Worm (Caenorhabditis elegans) whole organism, L4/young adult: Measurements from ENCODE around the gene klp-3.
A peak's percentile ranks its signal among the peaks of the same experiment; 100 is the strongest.

Experiments
- W03F9.2 ChIP-seq: fragments of 150-350 bp; optimal IDR thresholded peaks from 2 replicates; lab custom pipeline; 2014; ENCODE audit warnings: missing biosample characterization, missing genetic modification characterization
- dao-5 ChIP-seq: sonication (generic microtip); optimal IDR thresholded peaks from 2 replicates; lab custom pipeline; 2016; ENCODE audit warnings: missing genotype, missing genetic modification characterization, moderate library complexity, missing compliant biosample characterization
- him-1 ChIP-seq: sonication (generic microtip); optimal IDR thresholded peaks from 2 replicates; lab custom pipeline; 2016; ENCODE audit warnings: missing genotype, missing genetic modification reagents, missing genetic modification characterization, missing compliant biosample characterization

klp-3 gene

DNA sequence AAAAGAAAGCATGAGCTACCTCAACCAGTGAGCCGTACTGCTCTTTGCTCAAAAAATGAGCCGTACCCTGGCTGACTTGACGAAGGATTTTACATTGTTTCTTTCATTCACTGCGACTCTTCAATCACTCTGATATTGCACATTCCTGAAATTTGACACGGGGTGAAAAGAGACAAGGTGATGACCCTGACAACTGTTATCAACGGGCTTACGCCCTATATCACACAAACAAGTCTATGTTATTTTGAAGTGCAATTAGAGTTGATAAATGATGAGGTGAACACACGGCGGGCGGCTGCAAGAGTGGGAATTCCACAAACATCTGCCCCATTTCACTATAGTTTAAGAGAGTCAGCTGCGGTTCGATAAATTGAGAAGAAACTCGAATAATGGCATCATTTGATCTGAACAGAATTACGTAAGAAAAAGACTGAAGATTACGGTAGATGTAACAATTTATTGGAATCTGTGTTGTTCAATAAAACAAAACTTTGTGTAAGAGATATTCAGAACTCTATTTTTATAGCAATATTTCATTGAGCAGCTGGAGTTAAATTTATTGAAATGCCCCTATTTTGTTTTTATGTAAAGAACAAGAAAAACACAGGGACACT, 5.4 kb upstream of the klp-3 start:
- TF ChIP-seq him-1 (tag; lab: Kevin White, UChicago) (no peak), W03F9.2 (tag; lab: Kevin White, UChicago) (no peak), dao-5 (no peak)

DNA sequence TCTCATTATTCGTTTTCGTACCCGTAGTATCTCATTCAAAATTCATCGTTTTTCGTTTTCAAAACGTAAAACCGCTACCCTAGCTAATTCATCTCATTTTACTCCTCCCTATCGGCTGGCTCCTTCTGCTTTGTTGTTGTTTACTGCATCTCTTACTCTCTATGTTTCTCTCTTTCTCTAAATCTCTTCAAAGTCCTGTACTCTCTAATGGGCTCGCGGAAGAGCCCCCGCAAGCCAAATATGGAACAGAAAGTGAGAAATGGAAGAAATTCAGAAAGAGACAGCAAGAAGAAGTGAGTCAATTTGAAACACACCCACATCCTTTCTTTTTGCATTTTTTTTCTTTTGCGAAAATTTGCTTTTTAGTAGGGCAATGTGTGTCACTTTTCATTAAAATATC, 3.5 kb upstream of the klp-3 start:
- no peak for TF ChIP-seq W03F9.2 (tag; lab: Kevin White, UChicago)
- TF ChIP-seq him-1 (tag; lab: Kevin White, UChicago), result no peak
- no peak for TF ChIP-seq dao-5

DNA sequence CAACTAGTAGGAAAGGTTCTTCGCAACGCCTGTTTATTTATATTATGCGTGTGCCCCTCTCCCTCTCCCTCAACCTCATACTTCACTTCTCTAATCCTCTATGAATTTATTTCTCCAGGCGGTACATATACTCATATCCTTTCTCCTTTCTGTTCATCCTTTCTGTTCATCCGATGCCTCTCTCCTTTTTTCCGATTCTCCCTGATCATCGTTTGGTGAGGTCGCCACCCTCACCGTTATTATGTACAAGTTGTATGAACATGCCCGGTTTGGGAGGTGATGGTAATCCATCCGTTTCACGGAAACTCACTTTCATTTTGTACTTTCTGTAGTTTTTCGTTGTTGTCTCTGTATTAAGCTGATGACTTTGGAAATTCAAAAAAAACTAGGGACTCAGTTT, 2.5 kb upstream of the klp-3 start:
- no peak for TF ChIP-seq W03F9.2 (tag; lab: Kevin White, UChicago)
- TF ChIP-seq dao-5, result no peak
- no peak for TF ChIP-seq him-1 (tag; lab: Kevin White, UChicago)

DNA sequence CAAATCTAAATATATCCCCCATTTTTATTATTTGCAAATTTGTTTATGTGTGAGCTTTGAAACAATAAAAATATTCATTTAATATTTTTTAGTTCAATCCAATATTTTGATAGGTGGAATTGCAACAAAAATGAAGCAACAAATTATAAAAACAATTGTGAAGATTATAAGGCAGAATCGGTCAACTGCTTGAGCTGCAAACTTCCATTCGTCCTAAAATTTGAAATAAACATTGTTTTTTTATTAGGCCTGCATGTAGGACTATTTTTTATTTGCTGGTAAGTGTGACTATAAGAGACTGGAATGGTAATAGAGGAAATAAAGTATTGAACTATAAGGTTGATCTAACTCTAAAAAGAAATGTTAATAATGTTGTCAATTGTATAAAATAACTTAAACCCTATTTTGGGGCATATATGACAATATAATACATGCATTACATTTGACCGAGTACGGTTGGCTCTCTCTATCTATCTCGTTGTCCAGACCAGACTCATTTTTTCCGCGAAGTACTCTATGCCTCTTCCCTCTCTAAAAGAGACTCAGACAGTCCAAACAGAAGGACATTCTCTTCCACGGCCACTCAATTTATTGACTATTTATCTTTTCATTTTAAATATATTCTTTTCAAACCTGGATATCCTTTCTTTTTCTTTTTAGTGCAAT, 3.6 kb downstream of the klp-3 start, which contains the start of gene T09A5.4:
TSS of gene T09A5.4 (plus strand) at position 616 of the 666 bp plus-strand sequence.
- no peak for TF ChIP-seq him-1 (tag; lab: Kevin White, UChicago)
- no peak for TF ChIP-seq W03F9.2 (tag; lab: Kevin White, UChicago)
- TF ChIP-seq dao-5, result no peak

DNA sequence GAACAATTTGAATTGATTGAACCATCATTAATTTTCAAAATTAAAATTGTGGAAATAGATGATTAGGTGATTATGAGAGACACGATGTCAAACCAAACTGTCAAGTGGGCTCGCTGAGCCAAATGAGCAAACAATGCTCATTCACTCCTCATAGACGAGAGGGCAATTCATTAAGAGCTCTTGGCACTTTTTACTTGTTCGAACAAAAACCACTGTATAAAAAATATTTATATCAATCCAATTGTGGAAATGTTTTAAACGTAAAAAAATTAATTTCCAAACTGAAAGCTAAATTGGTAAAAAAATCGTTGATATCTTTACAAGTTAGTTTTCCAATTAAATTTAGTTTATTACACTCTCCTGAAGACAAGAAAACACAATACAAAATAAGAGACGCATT, 7.5 kb downstream of the klp-3 start, which contains the start of gene acr-7:
TSS of gene acr-7 (minus strand) at position 101 of the 400 bp plus-strand sequence.
- no peak for TF ChIP-seq him-1 (tag; lab: Kevin White, UChicago)
- no peak for TF ChIP-seq dao-5
- no peak for TF ChIP-seq W03F9.2 (tag; lab: Kevin White, UChicago)

DNA sequence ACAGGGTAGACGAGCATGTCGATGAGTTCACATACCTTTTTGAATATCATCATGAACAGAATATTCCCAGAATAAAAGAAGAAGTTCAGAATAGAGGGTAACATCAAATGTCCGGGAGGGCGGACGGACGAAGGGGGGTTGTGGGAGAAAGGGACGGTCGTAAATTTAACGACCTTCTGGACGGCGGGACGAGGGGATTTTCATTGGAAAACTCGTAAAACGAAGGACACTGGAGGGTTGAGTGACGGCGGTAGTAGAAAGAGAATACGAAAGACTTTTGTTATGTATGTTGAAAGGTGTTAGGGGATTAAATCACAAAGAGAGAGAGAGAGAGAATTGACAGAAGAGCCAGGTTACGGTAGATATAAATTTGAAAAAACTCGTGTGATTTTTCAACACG, 8.4 kb downstream of the klp-3 start:
- TF ChIP-seq dao-5 (no peak), him-1 (tag; lab: Kevin White, UChicago) (no peak), W03F9.2 (tag; lab: Kevin White, UChicago) (no peak)

DNA sequence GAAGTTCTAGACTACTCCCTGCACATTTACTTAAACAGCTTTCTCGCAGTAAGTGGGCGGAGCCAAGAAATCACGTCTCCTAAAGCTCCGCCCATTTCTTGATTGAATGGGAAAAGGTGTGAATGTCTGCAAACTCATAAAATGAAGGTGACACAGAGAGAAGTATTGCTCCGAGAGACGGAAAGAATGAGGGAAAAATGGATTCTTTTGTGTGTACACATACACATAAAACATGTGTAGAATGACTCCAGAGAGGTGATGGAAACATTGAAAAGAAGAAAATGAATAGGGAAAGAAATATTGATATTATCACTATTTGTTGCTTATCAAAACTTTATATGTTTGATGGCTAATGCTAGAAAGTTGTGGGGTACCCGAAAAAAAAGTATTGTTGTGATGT, 9.3 kb downstream of the klp-3 start:
- TF ChIP-seq dao-5 (no peak), W03F9.2 (tag; lab: Kevin White, UChicago) (no peak), him-1 (tag; lab: Kevin White, UChicago) (no peak)

DNA sequence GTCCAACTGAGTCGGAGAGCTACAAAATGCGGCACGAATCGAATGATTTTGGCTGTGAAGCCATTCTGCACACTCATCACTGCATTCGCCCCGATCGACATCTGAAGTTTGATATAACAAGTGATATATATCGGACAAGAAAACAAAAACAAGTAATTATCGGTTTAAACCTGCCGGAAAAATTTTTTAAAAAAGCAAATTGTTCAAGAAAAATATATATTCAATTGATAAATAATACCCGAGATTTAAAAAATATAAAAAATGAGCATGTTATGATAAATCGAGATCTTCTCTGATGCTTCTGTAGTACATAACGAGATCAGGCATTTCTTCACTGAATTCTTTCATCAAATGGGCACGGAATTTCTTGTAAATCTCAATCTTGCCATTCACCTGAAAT, 11.5 kb downstream of the klp-3 start, which contains the start of gene T09A5.5:
TSS of gene T09A5.5 (minus strand) at position 101 of the 400 bp plus-strand sequence.
- TF ChIP-seq W03F9.2 (tag; lab: Kevin White, UChicago) (no peak), him-1 (tag; lab: Kevin White, UChicago) (no peak), dao-5 (no peak)

DNA sequence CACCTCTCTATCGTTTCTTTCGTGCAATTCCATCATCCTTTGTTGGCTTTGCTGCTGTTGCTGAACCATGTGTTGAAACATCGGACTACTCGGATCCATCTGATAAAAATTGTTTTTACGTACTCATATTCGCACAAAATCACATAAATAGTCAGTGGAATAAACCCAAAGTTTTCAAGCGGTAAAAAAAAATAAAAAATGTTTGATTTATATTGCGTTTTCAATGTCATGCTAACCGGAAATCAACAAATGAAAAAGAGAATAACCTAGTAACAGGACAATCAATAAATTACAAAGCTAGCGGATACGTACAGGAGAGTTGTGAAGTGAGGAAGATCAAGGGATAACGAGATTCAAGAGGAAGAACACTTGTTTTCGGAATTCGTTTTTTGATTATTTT, 12.8 kb downstream of the klp-3 start, which contains the start of gene mdt-10:
TSS of gene mdt-10 (minus strand) at position 101 of the 400 bp plus-strand sequence.
- TF ChIP-seq dao-5 (no peak), him-1 (tag; lab: Kevin White, UChicago) (no peak), W03F9.2 (tag; lab: Kevin White, UChicago) (no peak)

DNA sequence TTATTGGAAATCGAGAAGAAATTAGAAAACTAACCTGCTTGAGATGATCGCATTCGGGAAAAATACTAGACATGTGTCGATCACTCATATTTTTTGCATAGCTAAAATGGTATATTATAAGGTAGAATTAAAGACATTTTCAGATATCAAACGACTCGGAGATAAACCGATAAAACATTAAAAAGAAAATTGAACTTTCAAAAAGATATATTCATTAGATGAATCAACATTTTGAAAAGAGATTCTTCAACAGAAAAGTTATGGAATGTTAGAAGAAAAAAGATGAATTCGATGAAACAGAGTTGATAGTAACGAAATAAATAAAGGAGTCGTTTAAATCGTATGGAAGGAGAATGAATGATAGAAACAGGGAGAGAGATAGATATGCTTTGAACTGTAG, 13.5 kb downstream of the klp-3 start, which contains the start of gene mdmh-35:
TSS of gene mdmh-35 (minus strand) at position 101 of the 400 bp plus-strand sequence.
- TF ChIP-seq W03F9.2 (tag; lab: Kevin White, UChicago) (no peak), dao-5 (no peak), him-1 (tag; lab: Kevin White, UChicago) (no peak)

DNA sequence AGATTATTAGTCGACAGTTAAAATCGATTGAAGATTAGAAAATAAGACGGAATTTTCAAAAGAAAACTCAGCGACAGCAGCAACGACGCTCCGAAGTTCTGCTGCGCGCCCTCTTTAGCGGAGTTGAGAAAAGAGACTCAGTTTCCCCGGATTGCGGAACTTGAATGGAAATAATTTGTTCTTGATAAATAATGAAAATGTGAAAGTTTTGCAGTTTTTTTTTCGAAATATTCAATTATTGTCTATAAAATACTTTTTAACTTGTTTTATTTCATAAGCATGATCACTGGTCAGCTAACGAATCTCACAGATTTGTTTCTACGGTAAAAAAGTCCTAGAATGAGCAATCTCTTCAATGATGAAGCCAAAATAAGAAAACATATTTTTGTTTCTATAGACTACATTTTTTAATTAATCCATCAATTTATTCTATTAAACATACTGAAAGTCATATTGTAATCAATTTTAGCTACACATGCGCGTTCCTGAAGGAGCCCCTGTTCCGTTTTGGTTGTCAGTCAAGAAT, 15.4 kb downstream of the klp-3 start, which contains the start of the genes cec-3 and T09A5.15:
TSS of gene cec-3 (minus strand) at position 116 of the 526 bp plus-strand sequence.
TSS of gene T09A5.15 (plus strand) at position 476 of the 526 bp plus-strand sequence.
- TF ChIP-seq W03F9.2 (tag; lab: Kevin White, UChicago), result peak; percentile 4
- TF ChIP-seq dao-5, result no peak

DNA sequence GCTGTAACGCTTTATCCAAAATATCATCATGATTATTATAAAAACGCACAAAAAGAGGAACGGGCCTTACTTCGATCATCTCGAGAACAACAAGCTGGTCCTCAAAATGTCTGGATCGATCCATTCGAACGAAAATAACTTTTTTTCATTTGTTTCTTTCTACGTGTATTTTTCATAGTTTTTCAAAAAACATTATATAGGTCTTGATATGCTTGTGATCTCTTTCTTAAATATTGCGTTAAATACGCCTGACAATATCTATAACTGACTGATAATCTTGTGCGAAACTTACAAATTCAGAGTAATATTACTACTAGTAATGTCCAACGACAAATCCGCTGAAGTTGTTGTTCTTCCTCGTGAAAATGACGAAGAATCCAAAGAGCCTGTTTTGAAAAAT, 15.9 kb downstream of the klp-3 start, which contains the start of gene sds-22:
TSS of gene sds-22 (plus strand) at position 301 of the 400 bp plus-strand sequence.
- TF ChIP-seq him-1 (tag; lab: Kevin White, UChicago) (no peak), dao-5 (no peak), W03F9.2 (tag; lab: Kevin White, UChicago) (no peak)

DNA sequence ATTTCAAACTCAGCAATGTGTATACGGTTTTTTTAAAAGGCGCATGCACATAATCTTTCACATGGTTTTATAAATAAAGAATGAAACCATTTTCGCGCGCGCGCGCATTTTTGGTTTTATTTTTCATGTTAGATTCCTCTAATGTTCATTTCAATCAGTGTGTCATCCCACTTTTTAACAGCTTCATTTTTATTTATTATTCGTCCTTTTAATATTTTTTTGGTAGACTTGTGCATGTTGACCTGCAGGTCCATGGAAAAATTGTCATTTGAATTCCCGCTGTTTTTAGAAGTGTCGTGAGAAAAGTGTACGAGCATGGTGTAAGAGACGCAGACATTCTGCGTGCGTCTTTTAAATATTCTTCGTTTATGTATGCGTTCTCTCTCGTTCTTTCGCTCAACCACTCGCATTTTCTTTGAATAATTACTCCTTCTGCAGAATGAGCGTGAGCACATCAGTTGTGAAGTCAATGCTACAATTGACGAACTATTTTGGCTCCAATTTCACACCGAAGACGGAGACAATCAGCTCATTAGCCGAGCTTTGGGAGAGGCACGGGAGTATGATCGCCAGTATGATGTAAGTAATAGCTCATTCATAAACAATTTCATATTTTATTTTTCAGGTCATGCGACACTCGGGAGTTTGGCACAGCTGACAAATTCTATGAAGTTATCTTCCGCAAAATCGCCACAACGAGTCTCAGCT, 18.2 kb downstream of the klp-3 start, which contains the start of gene lin-5:
TSS of gene lin-5 (plus strand) at position 354 of the 708 bp plus-strand sequence.
- no peak for TF ChIP-seq him-1 (tag; lab: Kevin White, UChicago)
- TF ChIP-seq W03F9.2 (tag; lab: Kevin White, UChicago), result peak; percentile 68
